Worm (Caenorhabditis elegans): ENCODE results near the gene F07G11.4.

DNA sequence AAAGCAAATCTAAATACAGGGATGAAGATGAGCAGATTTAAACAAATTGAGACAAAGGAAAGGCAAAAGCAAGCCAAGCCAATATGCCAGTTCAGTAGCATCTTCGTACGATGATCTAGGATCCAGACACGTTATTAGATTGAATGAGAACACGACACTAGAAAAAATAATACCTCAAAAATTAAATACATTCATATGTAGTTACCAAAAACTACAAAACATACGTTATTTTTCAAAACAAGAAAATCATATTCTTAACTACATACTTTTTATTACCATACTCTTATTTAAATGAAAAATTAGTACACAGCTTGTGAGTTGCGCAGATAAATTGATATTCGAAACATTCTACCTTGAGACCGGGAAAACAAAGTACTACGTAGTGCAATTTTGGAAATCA is 18.1 kb upstream of the F07G11.4 start, which contains the start of gene srx-6:
- no peak for TF ChIP-seq him-1 (tag; optimal IDR thresholded peaks at IDR 0.05)
- no peak for TF ChIP-seq W03F9.2 (tag; optimal IDR thresholded peaks at IDR 0.05)
